Fruit fly (Drosophila melanogaster): Measurements from ENCODE around the gene CG8745.

The CG8745 gene

dm6 chr3L:13845292-13845691, 21.4 kb downstream of the CG8745 start (continued):
- TF ChIP-seq Aef1 (GFP tag; IDR thresholded peaks at IDR 0.05) = peak; percentile 45; the same call in 1 of the 3 replicates
- TF ChIP-seq NC2β (GFP tag; optimal IDR thresholded peaks at IDR 0.05) = no peak
- peak; percentile 42; the same call in 1 of the 4 replicates for TF ChIP-seq Gug (GFP tag; IDR thresholded peaks at IDR 0.05)
- TF ChIP-seq wdn (GFP tag; IDR thresholded peaks at IDR 0.05) = 0 out of 2 replicates have a peak, but pooled peaks have one; percentile 37
- peak; percentile 67 for TF ChIP-seq Abd-B (GFP tag; optimal IDR thresholded peaks at IDR 0.05)
- TF ChIP-seq BtbVII (GFP tag; optimal IDR thresholded peaks at IDR 0.05) = no peak
- TF ChIP-seq Opbp (GFP tag; IDR thresholded peaks at IDR 0.05; ENCODE audit: partially characterized antibody) = peak; percentile 72
- peak; percentile 23; the same call in 1 of the 2 replicates for TF ChIP-seq hbn (GFP tag; IDR thresholded peaks at IDR 0.05; ENCODE audit: partially characterized antibody)
- peak; percentile 99 for TF ChIP-seq stwl (tag; optimal IDR thresholded peaks at IDR 0.05)
- no peak for TF ChIP-seq CG17186 (GFP tag; optimal IDR thresholded peaks at IDR 0.05)
- peak; percentile 43 for TF ChIP-seq CG4424 (GFP tag; optimal IDR thresholded peaks at IDR 0.05)
- peak in 1 of 2 experiments; percentile 34 for TF ChIP-seq Pdp1 (GFP tag; optimal IDR thresholded peaks at IDR 0.05)
- no peak for TF ChIP-seq CG17359 (tag; optimal IDR thresholded peaks at IDR 0.05)
- TF ChIP-seq CG17361 (GFP tag; IDR thresholded peaks at IDR 0.05) = no peak; the same call in 2 of the 3 replicates
- peak; percentile 6; the same call in 1 of the 2 replicates for TF ChIP-seq CG9215 (GFP tag; IDR thresholded peaks at IDR 0.05)
- TF ChIP-seq CG42726 (GFP tag; IDR thresholded peaks at IDR 0.05; ENCODE audit: partially characterized antibody) = peak; percentile 79
- TF ChIP-seq Rx (GFP tag; IDR thresholded peaks at IDR 0.05) = 0 out of 2 replicates have a peak, but pooled peaks have one; percentile 26
- 0 out of 3 replicates have a peak, but pooled peaks have one; percentile 8 for TF ChIP-seq Doc3 (GFP tag; IDR thresholded peaks at IDR 0.05; ENCODE audit: partially characterized antibody)
- TF ChIP-seq CG9876 (GFP tag; optimal IDR thresholded peaks at IDR 0.05) = peak; percentile 15
- TF ChIP-seq CG1832 (GFP tag; optimal IDR thresholded peaks at IDR 0.05) = no peak
- peak; percentile 50; the same call in 1 of the 3 replicates for TF ChIP-seq dysf (GFP tag; IDR thresholded peaks at IDR 0.05)
- TF ChIP-seq CG2199 (GFP tag; IDR thresholded peaks at IDR 0.05) = peak; percentile 95
- TF ChIP-seq Ets65A (GFP tag) = peak; percentile 96
- peak; percentile 47 for TF ChIP-seq CoRest (tag; optimal IDR thresholded peaks at IDR 0.05)
- peak; percentile 43; the same call in 1 of the 3 replicates for TF ChIP-seq ken (GFP tag; IDR thresholded peaks at IDR 0.05)
- peak; percentile 6 for TF ChIP-seq CG15696 (tag; optimal IDR thresholded peaks at IDR 0.05)
- 0 out of 2 replicates have a peak, but pooled peaks have one; percentile 15 for TF ChIP-seq CG1024 (GFP tag; IDR thresholded peaks at IDR 0.05)
- TF ChIP-seq CrebB (tag; optimal IDR thresholded peaks at IDR 0.05) = no peak
- peak; percentile 42; the same call in 1 of the 2 replicates for TF ChIP-seq E2f2 (GFP tag; IDR thresholded peaks at IDR 0.05)
- no peak for TF ChIP-seq odd (GFP tag; optimal IDR thresholded peaks at IDR 0.05)
- peak; percentile 14 for TF ChIP-seq Hsf (GFP tag; optimal IDR thresholded peaks at IDR 0.05)
- TF ChIP-seq prd (optimal IDR thresholded peaks at IDR 0.05) = no peak
- no peak; the same call in 2 of the 3 replicates for TF ChIP-seq prd (GFP tag; IDR thresholded peaks at IDR 0.05)
- peak; percentile 17 for TF ChIP-seq Chrac-16 (GFP tag; optimal IDR thresholded peaks at IDR 0.05)
- TF ChIP-seq CG12104 (GFP tag; optimal IDR thresholded peaks at IDR 0.05) = no peak
- peak; percentile 44; the same call in 1 of the 3 replicates for TF ChIP-seq mld (GFP tag; IDR thresholded peaks at IDR 0.05; ENCODE audit: partially characterized antibody)
- TF ChIP-seq CG12299 (tag; optimal IDR thresholded peaks at IDR 0.05) = no peak
- no peak for TF ChIP-seq slp2 (GFP tag; optimal IDR thresholded peaks at IDR 0.05)
- TF ChIP-seq CG32772 (GFP tag; IDR thresholded peaks at IDR 0.05) = peak; percentile 50; the same call in 1 of the 2 replicates
- TF ChIP-seq Mes4 (GFP tag; optimal IDR thresholded peaks at IDR 0.05) = no peak
- peak; percentile 37 for TF ChIP-seq pzg (GFP tag; optimal IDR thresholded peaks at IDR 0.05)
- no peak for TF ChIP-seq GATAe (GFP tag; conservative IDR thresholded peaks at IDR 0.05)
- peak; percentile 99 for TF ChIP-seq CG10979 (tag; optimal IDR thresholded peaks at IDR 0.05)
- peak; percentile 22 for TF ChIP-seq pb (GFP tag; optimal IDR thresholded peaks at IDR 0.05)
- TF ChIP-seq CG11504 (tag; optimal IDR thresholded peaks at IDR 0.05) = peak; percentile 63
- peak; percentile 43 for TF ChIP-seq p53 (GFP tag; optimal IDR thresholded peaks at IDR 0.05)
- TF ChIP-seq CG7372 (GFP tag; IDR thresholded peaks at IDR 0.05) = 0 out of 2 replicates have a peak, but pooled peaks have one; percentile 31
- no peak for TF ChIP-seq Side (GFP tag; optimal IDR thresholded peaks at IDR 0.05)
- peak; percentile 61 for TF ChIP-seq nmo (GFP tag; optimal IDR thresholded peaks at IDR 0.05)
- peak; percentile 21; the same call in 1 of the 2 replicates for TF ChIP-seq vvl (GFP tag; IDR thresholded peaks at IDR 0.05)

Data from whole organism, embryonic.